Worm (Caenorhabditis elegans) whole organism, L4 larva: Measurements from ENCODE around the gene cpr-1.

ENCODE experiments used
- D1046.2 ChIP-seq: fragments of 200-800 bp; sonication (Bioruptor generic); IDR thresholded peaks from 2 replicates; pipeline ENCODE4 v1.3.6; 2022; ENCODE audit warnings: missing genetic modification characterization, missing compliant biosample characterization
- F26F4.8 ChIP-seq: fragments of 200-800 bp; sonication (Bioruptor generic); conservative IDR thresholded peaks from 2 replicates; pipeline ENCODE4 v1.3.6; 2022; ENCODE audit warnings: missing genetic modification characterization, missing compliant biosample characterization
- F44E2.7 ChIP-seq: fragments of 200-800 bp; sonication (Bioruptor generic); IDR thresholded peaks from 2 replicates; pipeline ENCODE4 v2.1.2; 2022; ENCODE audit warnings: missing genetic modification characterization, missing compliant biosample characterization
- F49E8.2 ChIP-seq: sonication (generic microtip); optimal IDR thresholded peaks from 2 replicates; lab custom pipeline; 2016; ENCODE audit warnings: missing compliant biosample characterization, mild to moderate bottlenecking, missing genetic modification characterization, borderline replicate concordance
- T26A8.4 ChIP-seq: fragments of 200-800 bp; sonication (Bioruptor generic); IDR thresholded peaks from 2 replicates; pipeline ENCODE4 v1.3.6; 2022; ENCODE audit warnings: missing genetic modification characterization, missing compliant biosample characterization
- Y105C5A.15 ChIP-seq: fragments of 200-800 bp; sonication (Bioruptor generic); IDR thresholded peaks from 2 replicates; pipeline ENCODE4 v1.3.6; 2022; ENCODE audit warnings: missing genetic modification characterization, missing compliant biosample characterization
- Y48G9A.11 ChIP-seq: fragments of 200-800 bp; sonication (Bioruptor generic); IDR thresholded peaks from 2 replicates; pipeline ENCODE4 v1.3.6; 2022; ENCODE audit warnings: missing genetic modification reagents, missing genetic modification characterization, missing compliant biosample characterization
- Y5F2A.4 ChIP-seq: fragments of 200-800 bp; sonication (Bioruptor generic); optimal IDR thresholded peaks from 2 replicates; lab custom pipeline; 2018; ENCODE audit warnings: mild to moderate bottlenecking, missing genetic modification characterization, missing compliant biosample characterization
- Y75B8A.6 ChIP-seq: fragments of 200-800 bp; sonication (Bioruptor generic); IDR thresholded peaks from 2 replicates; pipeline ENCODE4 v1.3.6; 2022; ENCODE audit warnings: missing genetic modification reagents, missing genetic modification characterization, missing compliant biosample characterization
- ZK546.5 ChIP-seq, 2 experiments: sonication (generic microtip); optimal IDR thresholded peaks; 2 replicates each; lab custom pipeline; 2017; ENCODE audit warnings: missing biosample characterization in 2 of 2, missing genetic modification characterization in 2 of 2
- aha-1 ChIP-seq: fragments of 150-350 bp; peaks from one replicate; lab custom pipeline; 2014; ENCODE audit warnings: missing biosample characterization, missing genetic modification characterization
- aly-2 ChIP-seq: sonication (generic microtip); optimal IDR thresholded peaks from 2 replicates; lab custom pipeline; 2018; ENCODE audit warnings: missing biosample characterization, missing genetic modification characterization
- ama-1 ChIP-seq: fragments of 150-350 bp; optimal IDR thresholded peaks from 2 replicates; lab custom pipeline; 2014; ENCODE audit warnings: inconsistent platforms, mixed read lengths
- arid-1 ChIP-seq: fragments of 200-800 bp; sonication (Bioruptor generic); conservative IDR thresholded peaks from 2 replicates; pipeline ENCODE4 v1.3.6; 2022; ENCODE audit warnings: missing genetic modification reagents, missing genetic modification characterization, missing compliant biosample characterization
- attf-4 ChIP-seq: sonication (generic microtip); optimal IDR thresholded peaks from 3 replicates; lab custom pipeline; 2017; ENCODE audit warnings: missing biosample characterization, missing genetic modification characterization
- ceh-20 ChIP-seq: fragments of 200-800 bp; sonication (Bioruptor generic); IDR thresholded peaks from 2 replicates; pipeline ENCODE4 v1.3.6; 2022; ENCODE audit warnings: missing genetic modification reagents, missing genetic modification characterization, missing compliant biosample characterization
- ceh-28 ChIP-seq: fragments of 150-350 bp; optimal IDR thresholded peaks from 2 replicates; lab custom pipeline; 2014; ENCODE audit warnings: missing biosample characterization, missing genetic modification reagents, missing genetic modification characterization
- ceh-44 ChIP-seq: fragments of 200-800 bp; sonication (Bioruptor generic); IDR thresholded peaks from 2 replicates; pipeline ENCODE4 v1.3.6; 2022; ENCODE audit warnings: missing genetic modification reagents, missing genetic modification characterization, missing compliant biosample characterization
- ceh-82 ChIP-seq: sonication (generic microtip); optimal IDR thresholded peaks from 2 replicates; lab custom pipeline; 2017; ENCODE audit warnings: missing biosample characterization, missing genetic modification characterization
- cey-2 ChIP-seq: sonication (generic microtip); optimal IDR thresholded peaks from 3 replicates; lab custom pipeline; 2017; ENCODE audit warnings: missing genetic modification characterization, mild to moderate bottlenecking, missing compliant biosample characterization, antibody characterized with exemption, borderline replicate concordance; ENCODE audit not compliant: insufficient read depth
- dpl-1 ChIP-seq: fragments of 150-350 bp; optimal IDR thresholded peaks from 2 replicates; lab custom pipeline; 2014; ENCODE audit warnings: missing biosample characterization, missing genetic modification reagents, missing genetic modification characterization
- egl-43 ChIP-seq: fragments of 200-800 bp; sonication (Bioruptor generic); IDR thresholded peaks from 2 replicates; pipeline ENCODE4 v1.3.6; 2022; ENCODE audit warnings: missing genetic modification reagents, missing genetic modification characterization, missing compliant biosample characterization
- gei-8 ChIP-seq: fragments of 200-800 bp; sonication (Bioruptor generic); optimal IDR thresholded peaks from 2 replicates; lab custom pipeline; 2018; ENCODE audit warnings: mild to moderate bottlenecking, missing genetic modification characterization, missing compliant biosample characterization
- hlh-11 ChIP-seq: fragments of 200-800 bp; sonication (Bioruptor generic); optimal IDR thresholded peaks from 2 replicates; lab custom pipeline; 2018; ENCODE audit warnings: mild to moderate bottlenecking, missing genetic modification characterization, missing compliant biosample characterization
- lim-7 ChIP-seq: fragments of 200-800 bp; sonication (Bioruptor generic); IDR thresholded peaks from 2 replicates; pipeline ENCODE4 v1.3.6; 2022; ENCODE audit warnings: missing genetic modification characterization, missing compliant biosample characterization
- lin-13 ChIP-seq: fragments of 150-350 bp; optimal IDR thresholded peaks from 2 replicates; lab custom pipeline; 2014; ENCODE audit warnings: missing biosample characterization, missing genetic modification reagents, missing genetic modification characterization
- lin-38 ChIP-seq: fragments of 200-800 bp; sonication (Bioruptor generic); IDR thresholded peaks from 2 replicates; pipeline ENCODE4 v1.3.6; 2022; ENCODE audit warnings: missing genetic modification reagents, missing genetic modification characterization, missing compliant biosample characterization
- lin-39 ChIP-seq: fragments of 150-350 bp; optimal IDR thresholded peaks from 2 replicates; lab custom pipeline; 2014; ENCODE audit warnings: missing biosample characterization, missing genetic modification reagents, missing genetic modification characterization
- lir-3 ChIP-seq: sonication (generic microtip); optimal IDR thresholded peaks from 2 replicates; lab custom pipeline; 2016; ENCODE audit warnings: mild to moderate bottlenecking, missing genetic modification characterization, missing compliant biosample characterization
- madf-5 ChIP-seq, 2 experiments: fragments of 200-800 bp; sonication (Bioruptor generic); IDR thresholded peaks; 2 replicates each; pipeline ENCODE4 v1.3.6; 2022; ENCODE audit warnings: missing compliant biosample characterization in 2 of 2, missing genetic modification characterization in 2 of 2
- mdl-1 ChIP-seq, 2 experiments: fragments of 150-350 bp in 1 of 2; sonication (generic microtip) in 1 of 2; optimal IDR thresholded peaks; 2 replicates each; lab custom pipeline; 2014 to 2017; ENCODE audit warnings: missing biosample characterization in 2 of 2, missing genetic modification characterization in 2 of 2
- mdt-29 ChIP-seq: fragments of 200-800 bp; sonication (Bioruptor generic); IDR thresholded peaks from 2 replicates; pipeline ENCODE4 v1.3.6; 2022; ENCODE audit warnings: missing genetic modification reagents, missing genetic modification characterization, missing compliant biosample characterization
- mep-1 ChIP-seq: fragments of 150-350 bp; sonication (generic microtip); optimal IDR thresholded peaks from 3 replicates; lab custom pipeline; 2014; ENCODE audit warnings: missing biosample characterization, missing genetic modification characterization
- mxl-3 ChIP-seq: fragments of 200-800 bp; sonication (Bioruptor generic); optimal IDR thresholded peaks from 2 replicates; lab custom pipeline; 2018; ENCODE audit warnings: mild to moderate bottlenecking, missing genetic modification characterization, missing compliant biosample characterization
- nhr-10 ChIP-seq: fragments of 150-350 bp; optimal IDR thresholded peaks from 2 replicates; lab custom pipeline; 2014; ENCODE audit warnings: missing biosample characterization, missing genetic modification characterization
- nhr-102 ChIP-seq: sonication (generic microtip); optimal IDR thresholded peaks from 2 replicates; lab custom pipeline; 2016; ENCODE audit warnings: mild to moderate bottlenecking, missing genetic modification characterization, moderate library complexity, missing compliant biosample characterization
- nhr-11 ChIP-seq: fragments of 150-350 bp; optimal IDR thresholded peaks from 2 replicates; lab custom pipeline; 2014; ENCODE audit warnings: missing biosample characterization, missing genetic modification characterization
- nhr-111 ChIP-seq: fragments of 200-800 bp; sonication (Bioruptor generic); optimal IDR thresholded peaks from 2 replicates; lab custom pipeline; 2018; ENCODE audit warnings: mild to moderate bottlenecking, missing genetic modification characterization, missing compliant biosample characterization
- nhr-41 ChIP-seq: fragments of 200-800 bp; sonication (Bioruptor generic); IDR thresholded peaks from 2 replicates; pipeline ENCODE4 v1.3.6; 2022; ENCODE audit warnings: missing genetic modification reagents, missing genetic modification characterization, missing compliant biosample characterization
- nhr-42 ChIP-seq: fragments of 200-800 bp; sonication (Bioruptor generic); IDR thresholded peaks from 2 replicates; pipeline ENCODE4 v1.3.6; 2022; ENCODE audit warnings: missing genetic modification characterization, missing compliant biosample characterization
- nhr-77 ChIP-seq: fragments of 150-350 bp; optimal IDR thresholded peaks from 2 replicates; lab custom pipeline; 2014; ENCODE audit warnings: missing biosample characterization, missing genetic modification characterization
- pha-4 ChIP-seq, 2 experiments: fragments of 150-350 bp in 1 of 2; fragments of 200-800 bp in 1 of 2; sonication (Bioruptor generic) in 1 of 2; IDR thresholded peaks in 1 of 2; optimal IDR thresholded peaks in 1 of 2; 2 replicates each; pipeline versions ENCODE4 v1.3.6 to Lab custom; 2014 to 2022; ENCODE audit warnings: missing genetic modification characterization in 2 of 2, missing genetic modification reagents in 2 of 2, missing biosample characterization in 1 of 2, missing compliant biosample characterization in 1 of 2
- saeg-2 ChIP-seq: fragments of 200-800 bp; sonication (Bioruptor generic); IDR thresholded peaks from 2 replicates; pipeline ENCODE4 v1.3.6; 2022; ENCODE audit warnings: missing genetic modification reagents, missing genetic modification characterization, missing compliant biosample characterization
- set-16 ChIP-seq: fragments of 200-800 bp; sonication (Bioruptor generic); IDR thresholded peaks from 2 replicates; pipeline ENCODE4 v1.3.6; 2022; ENCODE audit warnings: missing genetic modification reagents, missing genetic modification characterization, missing compliant biosample characterization
- skn-1 ChIP-seq: fragments of 150-350 bp; optimal IDR thresholded peaks from 2 replicates; lab custom pipeline; 2014; ENCODE audit warnings: missing biosample characterization, missing genetic modification characterization
- spr-1 ChIP-seq: sonication (generic microtip); optimal IDR thresholded peaks from 2 replicates; lab custom pipeline; 2016; ENCODE audit warnings: mild to moderate bottlenecking, missing genetic modification characterization, missing compliant biosample characterization
- unc-130 ChIP-seq: sonication (generic microtip); optimal IDR thresholded peaks from 2 replicates; lab custom pipeline; 2016; ENCODE audit warnings: missing genetic modification reagents, missing genetic modification characterization, missing compliant biosample characterization
- unc-62 ChIP-seq, 3 experiments: fragments of 150-350 bp in 1 of 3; sonication (generic microtip); optimal IDR thresholded peaks in 2 of 3; peaks in 1 of 3; 1 replicate in 1 of 3; 2 replicates in 2 of 3; lab custom pipeline; 2014 to 2017; ENCODE audit warnings: missing biosample characterization in 3 of 3, missing genetic modification characterization in 3 of 3, missing genetic modification reagents in 3 of 3, missing genotype in 1 of 3
- vab-7 ChIP-seq: fragments of 200-800 bp; sonication (Bioruptor generic); IDR thresholded peaks from 2 replicates; pipeline ENCODE4 v1.3.6; 2022; ENCODE audit warnings: missing genetic modification reagents, missing genetic modification characterization, missing compliant biosample characterization
- zag-1 ChIP-seq: fragments of 150-350 bp; optimal IDR thresholded peaks from 2 replicates; lab custom pipeline; 2014; ENCODE audit warnings: missing biosample characterization, missing genetic modification characterization
- ztf-11 ChIP-seq: fragments of 150-350 bp; optimal IDR thresholded peaks from 2 replicates; lab custom pipeline; 2014; ENCODE audit warnings: missing biosample characterization, missing genetic modification characterization

The cpr-1 gene

ce11 chrV:12004501-12004940, 29.2 kb downstream of the cpr-1 start (continued):
- TF ChIP-seq ceh-28 (tag; lab: Kevin White, UChicago) (no peak), zag-1 (tag; lab: Kevin White, UChicago) (no peak), madf-5 (GFP tag; IDR thresholded peaks at IDR 0.05; lab: Robert Waterston, UW) (no peak), aha-1 (tag; lab: Kevin White, UChicago) (peak; percentile 32), set-16 (no peak), ztf-11 (tag; lab: Kevin White, UChicago) (no peak), D1046.2 (GFP tag; lab: Robert Waterston, UW) (no peak), aly-2 (tag; lab: Kevin White, UChicago) (no peak), Y105C5A.15 (GFP tag; lab: Robert Waterston, UW) (peak; percentile 85), mep-1 (tag; lab: Kevin White, UChicago) (peak; percentile 41), F44E2.7 (GFP tag; lab: Robert Waterston, UW) (no peak), nhr-111 (GFP tag; lab: Kevin White, UChicago) (no peak), egl-43 (no peak), vab-7 (no peak; the same call in 1 of the 2 replicates), unc-130 (GFP tag; lab: Kevin White, UChicago) (no peak), pha-4 (GFP tag; IDR thresholded peaks at IDR 0.05; lab: Robert Waterston, UW) (0 out of 2 replicates have a peak, but pooled peaks have one; percentile 36), pha-4 (tag; optimal IDR thresholded peaks at IDR 0.05; lab: Kevin White, UChicago) (no peak), nhr-42 (GFP tag; lab: Robert Waterston, UW) (no peak), gei-8 (no peak), attf-4 (peak; percentile 66), nhr-77 (tag; lab: Kevin White, UChicago) (peak; percentile 96), mxl-3 (no peak), ceh-20 (GFP tag; lab: Robert Waterston, UW) (no peak), ceh-44 (GFP tag; lab: Robert Waterston, UW) (no peak), lir-3 (tag; lab: Kevin White, UChicago) (no peak), arid-1 (GFP tag; lab: Robert Waterston, UW) (0 out of 2 replicates have a peak, but pooled peaks have one; percentile 37), cey-2 (no peak), skn-1 (tag; lab: Kevin White, UChicago) (no peak), lin-13 (no peak), F26F4.8 (GFP tag; lab: Robert Waterston, UW) (no peak), unc-62 (GFP tag; optimal IDR thresholded peaks at IDR 0.05 in 1 of 2; lab: Kevin White, UChicago) (peak in 1 of 2 experiments; percentile 91), unc-62 (tag; optimal IDR thresholded peaks at IDR 0.05; lab: Kevin White, UChicago) (no peak), T26A8.4 (GFP tag; lab: Robert Waterston, UW) (peak; percentile 69; the same call in 1 of the 2 replicates), lin-39 (tag; lab: Kevin White, UChicago) (no peak), ZK546.5 (tag; optimal IDR thresholded peaks at IDR 0.05; lab: Kevin White, UChicago) (no peak), spr-1 (tag; lab: Kevin White, UChicago) (no peak), hlh-11 (tag; lab: Kevin White, UChicago) (peak; percentile 15), nhr-11 (tag; lab: Kevin White, UChicago) (no peak), lim-7 (GFP tag; lab: Robert Waterston, UW) (0 out of 2 replicates have a peak, but pooled peaks have one; percentile 17), mdl-1 (tag; optimal IDR thresholded peaks at IDR 0.05; lab: Kevin White, UChicago) (peak in 1 of 2 experiments; percentile 7), Y5F2A.4 (GFP tag; lab: Kevin White, UChicago) (no peak), ceh-82 (no peak), nhr-102 (tag; lab: Kevin White, UChicago) (no peak), nhr-41 (no peak), saeg-2 (no peak), lin-38 (GFP tag; lab: Robert Waterston, UW) (peak; percentile 58), F49E8.2 (tag; lab: Kevin White, UChicago) (no peak), Y48G9A.11 (GFP tag; lab: Robert Waterston, UW) (no peak), Y75B8A.6 (GFP tag; lab: Robert Waterston, UW) (peak; percentile 88), dpl-1 (no peak), ama-1 (lab: Kevin White, UChicago) (no peak), mdt-29 (GFP tag; lab: Robert Waterston, UW) (no peak), nhr-10 (no peak)
